Worm (Caenorhabditis elegans) whole organism, midembryonic: Measurements from ENCODE around the gene nimk-1.

Experiments
- flt-1 ChIP-seq: fragments of 200-800 bp; sonication (Bioruptor generic); IDR thresholded peaks from 2 replicates; pipeline ENCODE4 v1.3.6; 2022; ENCODE audit warnings: missing genetic modification characterization, missing compliant biosample characterization
- med-1 ChIP-seq: sonication (generic microtip); optimal IDR thresholded peaks from 2 replicates; lab custom pipeline; 2017; ENCODE audit warnings: missing genetic modification characterization, mild to moderate bottlenecking, missing compliant biosample characterization, antibody characterized with exemption, missing genetic modification reagents; ENCODE audit not compliant: insufficient read depth
- ref-1 ChIP-seq: fragments of 200-800 bp; sonication (Bioruptor generic); conservative IDR thresholded peaks from 2 replicates; pipeline ENCODE4 v1.3.6; 2022; ENCODE audit warnings: missing genetic modification reagents, missing genetic modification characterization, missing compliant biosample characterization
- ztf-29 ChIP-seq: fragments of 200-800 bp; sonication (Bioruptor generic); IDR thresholded peaks from 2 replicates; pipeline ENCODE4 v1.3.6; 2022; ENCODE audit warnings: missing genetic modification reagents, missing genetic modification characterization, missing compliant biosample characterization

ce11 chrII:12544533-12544932 lies 9.0 kb downstream of the nimk-1 start, which contains the start of gene F49C5.9:
- TF ChIP-seq med-1 (GFP tag; lab: Kevin White, UChicago), result no peak
- no peak for TF ChIP-seq flt-1 (GFP tag; lab: Robert Waterston, UW)
- no peak for TF ChIP-seq ztf-29 (GFP tag; lab: Robert Waterston, UW)
- no peak for TF ChIP-seq ref-1 (GFP tag; lab: Robert Waterston, UW)
